Fruit fly (Drosophila melanogaster): ENCODE results near the gene CG5715.

The CG5715 gene

dm6 chr3R:24301520-24301919, 7.3 kb upstream of the CG5715 start:
- TF ChIP-seq Hr83 (GFP tag; optimal IDR thresholded peaks at IDR 0.05; ENCODE audit: poor library complexity, severe bottlenecking) (peak; percentile 88), OdsH (GFP tag; optimal IDR thresholded peaks at IDR 0.05) (peak; percentile 1), foxo (GFP tag; optimal IDR thresholded peaks at IDR 0.05) (peak in 1 of 2 experiments; percentile 32), Hnf4 (GFP tag; optimal IDR thresholded peaks at IDR 0.05) (no peak)

DNA sequence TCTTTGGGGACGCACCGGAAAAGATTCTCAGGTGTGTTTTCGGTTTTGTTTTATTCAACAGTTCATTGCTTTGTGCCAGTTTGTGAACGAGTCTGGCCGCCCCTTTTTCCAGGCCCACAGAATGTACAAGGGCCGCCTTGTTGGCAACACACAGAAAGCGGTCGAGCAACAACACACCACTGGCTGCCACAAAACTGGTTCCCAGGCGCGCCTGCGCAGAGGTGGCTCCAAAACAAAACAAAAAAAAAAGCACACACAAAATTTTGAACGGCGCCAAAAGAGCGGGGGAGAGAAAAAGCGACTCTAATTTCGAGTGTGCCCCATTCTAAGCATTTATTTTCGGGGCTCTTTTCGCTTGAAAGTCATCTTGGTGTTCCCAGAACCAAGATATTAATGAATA, 4.9 kb upstream of the CG5715 start:
- TF ChIP-seq Dif (GFP tag; optimal IDR thresholded peaks at IDR 0.05; ENCODE audit: partially characterized antibody) (peak; percentile 7), HLH106 (tag; optimal IDR thresholded peaks at IDR 0.05) (no peak), Hr83 (GFP tag; optimal IDR thresholded peaks at IDR 0.05; ENCODE audit: poor library complexity, severe bottlenecking) (peak; percentile 29), Vsx2 (GFP tag; optimal IDR thresholded peaks at IDR 0.05; ENCODE audit: partially characterized antibody) (peak; percentile 19)

DNA sequence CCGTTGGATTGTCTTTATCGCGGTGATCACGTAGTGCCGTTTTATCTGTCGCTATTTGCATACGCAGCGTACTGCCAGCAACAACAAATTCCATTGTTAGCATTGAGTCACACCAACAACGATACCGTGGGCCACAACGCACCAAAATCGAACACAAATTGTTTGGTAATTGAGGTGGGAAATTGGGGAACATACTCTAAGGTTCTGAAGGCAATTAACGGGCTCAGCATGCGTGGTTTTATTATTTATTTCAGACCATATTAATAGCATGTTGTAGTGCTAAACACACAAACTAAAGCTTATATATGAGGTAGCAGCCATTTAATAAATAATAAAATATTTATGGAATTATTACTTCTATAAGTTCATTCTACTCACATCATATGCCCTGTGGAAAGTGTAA, 4.3 kb upstream of the CG5715 start:
- TF ChIP-seq sv (GFP tag; optimal IDR thresholded peaks at IDR 0.05) (no peak), brk (GFP tag; optimal IDR thresholded peaks at IDR 0.05) (peak; percentile 30), Hr78 (GFP tag; optimal IDR thresholded peaks at IDR 0.05) (no peak), Hr83 (GFP tag; optimal IDR thresholded peaks at IDR 0.05; ENCODE audit: poor library complexity, severe bottlenecking) (peak; percentile 99), Rel (GFP tag; optimal IDR thresholded peaks at IDR 0.05) (no peak), Rel (tag; optimal IDR thresholded peaks at IDR 0.05) (no peak), dsf (GFP tag; optimal IDR thresholded peaks at IDR 0.05; ENCODE audit: borderline replicate concordance) (peak; percentile 56), tai (GFP tag; optimal IDR thresholded peaks at IDR 0.05) (peak; percentile 80), CrebA (GFP tag; optimal IDR thresholded peaks at IDR 0.05; ENCODE audit: borderline replicate concordance) (no peak), CG32264 (GFP tag; optimal IDR thresholded peaks at IDR 0.05) (peak; percentile 9), jim (GFP tag; optimal IDR thresholded peaks at IDR 0.05) (peak; percentile 56), h (GFP tag; optimal IDR thresholded peaks at IDR 0.05) (peak; percentile 64), sage (GFP tag; optimal IDR thresholded peaks at IDR 0.05) (no peak), dl (GFP tag; optimal IDR thresholded peaks at IDR 0.05; ENCODE audit: insufficient read depth in 1 of 2, partially characterized antibody in 2 of 2) (no peak), N (GFP tag; optimal IDR thresholded peaks at IDR 0.05) (no peak), Hnf4 (GFP tag; optimal IDR thresholded peaks at IDR 0.05) (peak; percentile 68), HLH106 (tag; optimal IDR thresholded peaks at IDR 0.05) (peak; percentile 39), GATAd (GFP tag; optimal IDR thresholded peaks at IDR 0.05) (peak; percentile 14), ey (GFP tag; optimal IDR thresholded peaks at IDR 0.05) (peak; percentile 25), Jra (GFP tag; optimal IDR thresholded peaks at IDR 0.05) (peak; percentile 76), psq (GFP tag; optimal IDR thresholded peaks at IDR 0.05) (peak; percentile 22), Sp1 (GFP tag; optimal IDR thresholded peaks at IDR 0.05) (peak; percentile 24), Vsx2 (GFP tag; optimal IDR thresholded peaks at IDR 0.05; ENCODE audit: partially characterized antibody) (no peak), rgr (GFP tag; optimal IDR thresholded peaks at IDR 0.05) (peak; percentile 66), Dfd (GFP tag; optimal IDR thresholded peaks at IDR 0.05) (no peak), br (GFP tag; optimal IDR thresholded peaks at IDR 0.05) (peak; percentile 47), Myc (optimal IDR thresholded peaks at IDR 0.05) (no peak), Dif (GFP tag; optimal IDR thresholded peaks at IDR 0.05; ENCODE audit: partially characterized antibody) (no peak), Abd-B (GFP tag; optimal IDR thresholded peaks at IDR 0.05) (no peak), fru (GFP tag; optimal IDR thresholded peaks at IDR 0.05) (peak; percentile 44), OdsH (GFP tag; optimal IDR thresholded peaks at IDR 0.05) (peak; percentile 35), woc (GFP tag; optimal IDR thresholded peaks at IDR 0.05) (no peak), Mio (GFP tag; optimal IDR thresholded peaks at IDR 0.05) (no peak), CG9705 (GFP tag; optimal IDR thresholded peaks at IDR 0.05) (no peak), pan (optimal IDR thresholded peaks at IDR 0.05) (no peak), dmrt93B (GFP tag; optimal IDR thresholded peaks at IDR 0.05) (peak; percentile 36), foxo (GFP tag; optimal IDR thresholded peaks at IDR 0.05) (peak in 1 of 2 experiments; percentile 61), lola (GFP tag; optimal IDR thresholded peaks at IDR 0.05) (no peak), usp (GFP tag; optimal IDR thresholded peaks at IDR 0.05) (no peak)

Data from whole organism, wandering third instar larva.